Worm (Caenorhabditis elegans) whole organism, L4 larva: ENCODE measurements around the gene acr-20.

Experiments used
- D1046.2 ChIP-seq: fragments of 200-800 bp; sonication (Bioruptor generic); IDR thresholded peaks from 2 replicates; pipeline ENCODE4 v1.3.6; 2022; ENCODE audit warnings: missing genetic modification characterization, missing compliant biosample characterization
- F10B5.3 ChIP-seq: sonication (generic microtip); optimal IDR thresholded peaks from 2 replicates; lab custom pipeline; 2016; ENCODE audit warnings: mild to moderate bottlenecking, missing genetic modification characterization, missing compliant biosample characterization
- F37D6.2 ChIP-seq: sonication (generic microtip); optimal IDR thresholded peaks from 2 replicates; lab custom pipeline; 2016; ENCODE audit warnings: mild to moderate bottlenecking, missing genetic modification characterization, missing compliant biosample characterization
- T20F7.1 ChIP-seq: fragments of 200-800 bp; sonication (Bioruptor generic); optimal IDR thresholded peaks from 2 replicates; lab custom pipeline; 2018; ENCODE audit warnings: mild to moderate bottlenecking, missing genetic modification characterization, missing compliant biosample characterization
- T26A8.4 ChIP-seq: fragments of 200-800 bp; sonication (Bioruptor generic); IDR thresholded peaks from 2 replicates; pipeline ENCODE4 v1.3.6; 2022; ENCODE audit warnings: missing genetic modification characterization, missing compliant biosample characterization
- Y105C5A.15 ChIP-seq: fragments of 200-800 bp; sonication (Bioruptor generic); IDR thresholded peaks from 2 replicates; pipeline ENCODE4 v1.3.6; 2022; ENCODE audit warnings: missing genetic modification characterization, missing compliant biosample characterization
- Y5F2A.4 ChIP-seq: fragments of 200-800 bp; sonication (Bioruptor generic); optimal IDR thresholded peaks from 2 replicates; lab custom pipeline; 2018; ENCODE audit warnings: mild to moderate bottlenecking, missing genetic modification characterization, missing compliant biosample characterization
- Y75B8A.6 ChIP-seq: fragments of 200-800 bp; sonication (Bioruptor generic); IDR thresholded peaks from 2 replicates; pipeline ENCODE4 v1.3.6; 2022; ENCODE audit warnings: missing genetic modification reagents, missing genetic modification characterization, missing compliant biosample characterization
- arid-1 ChIP-seq: fragments of 200-800 bp; sonication (Bioruptor generic); conservative IDR thresholded peaks from 2 replicates; pipeline ENCODE4 v1.3.6; 2022; ENCODE audit warnings: missing genetic modification reagents, missing genetic modification characterization, missing compliant biosample characterization
- ceh-32 ChIP-seq: sonication (generic microtip); optimal IDR thresholded peaks from 2 replicates; lab custom pipeline; 2016; ENCODE audit warnings: mild to moderate bottlenecking, missing genetic modification characterization, missing compliant biosample characterization; ENCODE audit not compliant: poor library complexity
- ces-1 ChIP-seq: fragments of 150-350 bp; sonication (generic microtip); optimal IDR thresholded peaks from 4 replicates; lab custom pipeline; 2014; ENCODE audit warnings: missing biosample characterization, missing genetic modification reagents, missing genetic modification characterization
- ctbp-1 ChIP-seq: fragments of 200-800 bp; sonication (Bioruptor generic); IDR thresholded peaks from 2 replicates; pipeline ENCODE4 v1.3.6; 2022; ENCODE audit warnings: missing genetic modification reagents, missing genetic modification characterization, missing compliant biosample characterization
- daf-12 ChIP-seq: fragments of 150-350 bp; optimal IDR thresholded peaks from 2 replicates; lab custom pipeline; 2014; ENCODE audit warnings: missing biosample characterization, missing genetic modification reagents, missing genetic modification characterization
- daf-19 ChIP-seq: fragments of 200-800 bp; sonication (Bioruptor generic); conservative IDR thresholded peaks from 2 replicates; pipeline ENCODE4 v1.3.6; 2022; ENCODE audit warnings: missing genetic modification characterization, missing compliant biosample characterization
- daf-8 ChIP-seq: fragments of 200-800 bp; sonication (Bioruptor generic); IDR thresholded peaks from 2 replicates; pipeline ENCODE4 v1.3.6; 2022; ENCODE audit warnings: missing genetic modification characterization, missing compliant biosample characterization
- dmd-6 ChIP-seq: fragments of 200-800 bp; sonication (Bioruptor generic); IDR thresholded peaks from 2 replicates; pipeline ENCODE4 v1.3.6; 2022; ENCODE audit warnings: missing genetic modification reagents, missing genetic modification characterization, missing compliant biosample characterization
- dmd-8 ChIP-seq: fragments of 200-800 bp; sonication (Bioruptor generic); IDR thresholded peaks from 2 replicates; pipeline ENCODE4 v1.3.6; 2022; ENCODE audit warnings: missing genetic modification characterization, missing compliant biosample characterization
- dmd-9 ChIP-seq: fragments of 200-800 bp; sonication (Bioruptor generic); IDR thresholded peaks from 2 replicates; pipeline ENCODE4 v1.3.6; 2022; ENCODE audit warnings: missing genetic modification reagents, missing genetic modification characterization, missing compliant biosample characterization
- dpl-1 ChIP-seq: fragments of 150-350 bp; optimal IDR thresholded peaks from 2 replicates; lab custom pipeline; 2014; ENCODE audit warnings: missing biosample characterization, missing genetic modification reagents, missing genetic modification characterization
- fkh-10 ChIP-seq: fragments of 150-350 bp; optimal IDR thresholded peaks from 2 replicates; lab custom pipeline; 2014; ENCODE audit warnings: missing biosample characterization, missing genetic modification reagents, missing genetic modification characterization
- jun-1 ChIP-seq: fragments of 150-350 bp; optimal IDR thresholded peaks from 2 replicates; lab custom pipeline; 2014; ENCODE audit warnings: missing biosample characterization, missing genetic modification reagents, missing genetic modification characterization
- lin-13 ChIP-seq: fragments of 150-350 bp; optimal IDR thresholded peaks from 2 replicates; lab custom pipeline; 2014; ENCODE audit warnings: missing biosample characterization, missing genetic modification reagents, missing genetic modification characterization
- lin-15B ChIP-seq: fragments of 150-350 bp; sonication (generic microtip); optimal IDR thresholded peaks from 3 replicates; lab custom pipeline; 2014; ENCODE audit warnings: missing biosample characterization, missing genetic modification characterization
- lin-39 ChIP-seq: fragments of 150-350 bp; optimal IDR thresholded peaks from 2 replicates; lab custom pipeline; 2014; ENCODE audit warnings: missing biosample characterization, missing genetic modification reagents, missing genetic modification characterization
- lsy-2 ChIP-seq, 2 experiments: fragments of 150-350 bp in 1 of 2; sonication (generic microtip) in 1 of 2; optimal IDR thresholded peaks; 2 replicates each; lab custom pipeline; 2014 to 2017; ENCODE audit warnings: missing biosample characterization in 2 of 2, missing genetic modification characterization in 2 of 2
- mdl-1 ChIP-seq, 2 experiments: fragments of 150-350 bp in 1 of 2; sonication (generic microtip) in 1 of 2; optimal IDR thresholded peaks; 2 replicates each; lab custom pipeline; 2014 to 2017; ENCODE audit warnings: missing biosample characterization in 2 of 2, missing genetic modification characterization in 2 of 2
- mep-1 ChIP-seq: fragments of 150-350 bp; sonication (generic microtip); optimal IDR thresholded peaks from 3 replicates; lab custom pipeline; 2014; ENCODE audit warnings: missing biosample characterization, missing genetic modification characterization
- mes-2 ChIP-seq: sonication (generic microtip); optimal IDR thresholded peaks from 2 replicates; lab custom pipeline; 2016; ENCODE audit warnings: missing genotype, mild to moderate bottlenecking, missing genetic modification characterization, missing compliant biosample characterization; ENCODE audit not compliant: poor library complexity, severe bottlenecking
- mxl-3 ChIP-seq: fragments of 200-800 bp; sonication (Bioruptor generic); optimal IDR thresholded peaks from 2 replicates; lab custom pipeline; 2018; ENCODE audit warnings: mild to moderate bottlenecking, missing genetic modification characterization, missing compliant biosample characterization
- nhr-10 ChIP-seq: fragments of 150-350 bp; optimal IDR thresholded peaks from 2 replicates; lab custom pipeline; 2014; ENCODE audit warnings: missing biosample characterization, missing genetic modification characterization
- nhr-111 ChIP-seq: fragments of 200-800 bp; sonication (Bioruptor generic); optimal IDR thresholded peaks from 2 replicates; lab custom pipeline; 2018; ENCODE audit warnings: mild to moderate bottlenecking, missing genetic modification characterization, missing compliant biosample characterization
- nhr-237 ChIP-seq: sonication (generic microtip); optimal IDR thresholded peaks from 2 replicates; lab custom pipeline; 2017; ENCODE audit warnings: missing biosample characterization, missing genetic modification characterization
- nhr-25 ChIP-seq: sonication (generic microtip); optimal IDR thresholded peaks from 2 replicates; lab custom pipeline; 2017; ENCODE audit warnings: missing genetic modification characterization, mild to moderate bottlenecking, missing compliant biosample characterization, antibody characterized with exemption, moderate library complexity, borderline replicate concordance; ENCODE audit not compliant: insufficient read depth
- nhr-28 ChIP-seq: fragments of 150-350 bp; optimal IDR thresholded peaks from 2 replicates; lab custom pipeline; 2014; ENCODE audit warnings: missing biosample characterization, missing genetic modification characterization
- nhr-6 ChIP-seq: fragments of 150-350 bp; optimal IDR thresholded peaks from 2 replicates; lab custom pipeline; 2014; ENCODE audit warnings: missing biosample characterization, missing genetic modification characterization
- nhr-76 ChIP-seq: fragments of 150-350 bp; optimal IDR thresholded peaks from 2 replicates; lab custom pipeline; 2014; ENCODE audit warnings: missing biosample characterization, missing genetic modification characterization
- nhr-77 ChIP-seq: fragments of 150-350 bp; optimal IDR thresholded peaks from 2 replicates; lab custom pipeline; 2014; ENCODE audit warnings: missing biosample characterization, missing genetic modification characterization
- php-3 ChIP-seq: fragments of 200-800 bp; sonication (Bioruptor generic); IDR thresholded peaks from 2 replicates; pipeline ENCODE4 v1.3.6; 2022; ENCODE audit warnings: missing genetic modification reagents, missing genetic modification characterization, missing compliant biosample characterization
- rbr-2 ChIP-seq: sonication (generic microtip); optimal IDR thresholded peaks from 2 replicates; lab custom pipeline; 2016; ENCODE audit warnings: missing genotype, missing genetic modification characterization, missing compliant biosample characterization
- skn-1 ChIP-seq: fragments of 150-350 bp; optimal IDR thresholded peaks from 2 replicates; lab custom pipeline; 2014; ENCODE audit warnings: missing biosample characterization, missing genetic modification characterization
- snpc-4 ChIP-seq: fragments of 150-350 bp; optimal IDR thresholded peaks from 2 replicates; lab custom pipeline; 2014; ENCODE audit warnings: missing biosample characterization, missing genetic modification characterization
- spr-3 ChIP-seq: fragments of 200-800 bp; sonication (Bioruptor generic); optimal IDR thresholded peaks from 2 replicates; lab custom pipeline; 2018; ENCODE audit warnings: mild to moderate bottlenecking, missing genetic modification characterization, missing compliant biosample characterization
- tra-1 ChIP-seq: fragments of 200-800 bp; sonication (Bioruptor generic); IDR thresholded peaks from 2 replicates; pipeline ENCODE4 v1.3.6; 2022; ENCODE audit warnings: missing genetic modification reagents, missing genetic modification characterization, missing compliant biosample characterization
- zag-1 ChIP-seq: fragments of 150-350 bp; optimal IDR thresholded peaks from 2 replicates; lab custom pipeline; 2014; ENCODE audit warnings: missing biosample characterization, missing genetic modification characterization
- zfp-3 ChIP-seq: fragments of 200-800 bp; sonication (Bioruptor generic); conservative IDR thresholded peaks from 2 replicates; pipeline ENCODE4 v1.3.6; 2022; ENCODE audit warnings: missing genetic modification reagents, missing genetic modification characterization, missing compliant biosample characterization
- zip-2 ChIP-seq: fragments of 150-350 bp; optimal IDR thresholded peaks from 2 replicates; lab custom pipeline; 2014; ENCODE audit warnings: missing biosample characterization, missing genetic modification characterization
- ztf-11 ChIP-seq: fragments of 150-350 bp; optimal IDR thresholded peaks from 2 replicates; lab custom pipeline; 2014; ENCODE audit warnings: missing biosample characterization, missing genetic modification characterization
- ztf-7 ChIP-seq: fragments of 150-350 bp; optimal IDR thresholded peaks from 2 replicates; lab custom pipeline; 2014; ENCODE audit warnings: missing biosample characterization, missing genetic modification characterization

acr-20 gene

DNA sequence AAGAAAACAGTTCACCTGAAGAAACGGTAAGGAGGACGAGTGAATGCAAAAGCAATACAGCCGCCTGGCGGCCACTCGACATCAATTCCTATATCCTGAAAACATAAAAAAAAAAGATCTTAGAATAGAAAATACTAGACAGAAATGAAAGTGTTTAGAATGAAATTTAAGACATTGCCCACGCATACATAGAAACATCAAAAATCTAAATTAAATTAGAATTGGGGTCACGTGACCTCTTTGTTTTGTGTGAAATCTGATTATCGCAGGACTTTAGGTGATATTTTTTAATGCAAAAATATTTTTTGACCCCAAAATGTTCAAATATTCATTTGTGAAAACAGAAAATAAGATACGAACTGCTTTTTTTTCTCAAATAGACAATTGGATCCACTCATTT is at the start of gene acr-20:
Gene acr-20 (minus strand): TSS at position 101 of the 400 bp plus-strand sequence.
- TF ChIP-seq ces-1 (GFP tag; lab: Kevin White, UChicago) (no peak), zag-1 (tag; lab: Kevin White, UChicago) (no peak), snpc-4 (tag; lab: Kevin White, UChicago) (no peak), lin-13 (GFP tag; lab: Kevin White, UChicago) (no peak), nhr-28 (tag; lab: Kevin White, UChicago) (no peak), fkh-10 (no peak), Y75B8A.6 (GFP tag; lab: Robert Waterston, UW) (no peak), ztf-11 (tag; lab: Kevin White, UChicago) (no peak), ztf-7 (tag; lab: Kevin White, UChicago) (no peak), nhr-237 (tag; lab: Kevin White, UChicago) (no peak), D1046.2 (GFP tag; lab: Robert Waterston, UW) (no peak), nhr-76 (no peak), lin-15B (tag; lab: Kevin White, UChicago) (no peak), nhr-25 (tag; lab: Kevin White, UChicago) (no peak), daf-12 (no peak), nhr-6 (no peak), nhr-77 (tag; lab: Kevin White, UChicago) (no peak), Y105C5A.15 (no peak), jun-1 (tag; lab: Kevin White, UChicago) (no peak)

DNA sequence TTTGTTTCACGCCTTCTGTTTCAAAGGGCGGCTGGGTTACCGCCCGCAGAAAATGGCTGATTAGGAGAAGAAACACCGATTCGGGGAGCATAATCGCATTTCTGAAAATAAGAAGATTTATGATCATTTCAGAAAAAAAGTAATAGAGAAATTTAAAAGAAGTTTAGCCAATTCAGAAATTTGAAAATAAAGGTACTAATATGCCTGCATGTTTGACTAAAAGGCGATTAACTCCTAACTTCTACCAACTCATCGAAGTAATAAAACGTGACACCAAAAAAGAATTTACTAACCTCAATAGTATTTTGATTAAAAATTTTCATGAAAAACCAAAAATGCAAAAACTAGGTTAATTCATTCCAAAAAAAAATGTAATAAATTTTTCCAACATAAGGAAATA is 47.1 kb upstream of the acr-20 start, which contains the start of gene plx-2:
Gene plx-2 (minus strand): TSS at position 101 of the 400 bp plus-strand sequence.
- no peak for TF ChIP-seq F10B5.3 (tag; lab: Kevin White, UChicago)
- no peak for TF ChIP-seq Y75B8A.6 (GFP tag; lab: Robert Waterston, UW)
- TF ChIP-seq ces-1 (GFP tag; lab: Kevin White, UChicago): no peak
- no peak for TF ChIP-seq mdl-1 (tag; optimal IDR thresholded peaks at IDR 0.05; lab: Kevin White, UChicago)

DNA sequence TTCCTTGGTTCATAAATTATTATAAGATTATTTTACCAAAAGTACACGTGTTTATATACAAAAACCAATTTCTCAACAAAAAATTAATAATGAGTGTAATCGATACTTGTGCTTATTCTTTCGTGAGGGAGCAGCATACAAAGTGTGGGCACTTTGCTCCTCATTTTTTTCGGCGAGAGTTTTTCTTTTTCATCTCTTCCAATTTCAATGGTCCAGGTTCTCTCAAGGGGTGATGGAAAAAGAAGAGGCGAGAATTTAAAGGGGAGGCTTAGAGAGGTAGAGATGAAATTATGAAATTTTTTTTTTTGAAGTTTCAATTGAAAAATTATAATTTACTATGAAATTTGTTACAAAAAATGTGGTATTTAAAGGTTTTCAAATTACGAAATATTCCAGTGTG is 39.3 kb upstream of the acr-20 start:
- no peak for TF ChIP-seq mxl-3
- TF ChIP-seq mep-1 (tag; lab: Kevin White, UChicago): no peak
- no peak for TF ChIP-seq ceh-32 (tag; lab: Kevin White, UChicago)
- no peak for TF ChIP-seq dpl-1 (GFP tag; lab: Kevin White, UChicago)
- TF ChIP-seq daf-8 (GFP tag; lab: Robert Waterston, UW): no peak
- no peak for TF ChIP-seq skn-1
- TF ChIP-seq nhr-111: no peak
- no peak for TF ChIP-seq ctbp-1 (GFP tag; lab: Robert Waterston, UW)
- TF ChIP-seq zag-1 (tag; lab: Kevin White, UChicago): no peak
- TF ChIP-seq ztf-11 (tag; lab: Kevin White, UChicago): no peak
- no peak for TF ChIP-seq daf-19 (GFP tag; lab: Robert Waterston, UW)
- no peak for TF ChIP-seq D1046.2 (GFP tag; lab: Robert Waterston, UW)
- TF ChIP-seq Y5F2A.4 (GFP tag; lab: Kevin White, UChicago): no peak
- no peak for TF ChIP-seq rbr-2
- no peak for TF ChIP-seq dmd-9 (GFP tag; lab: Robert Waterston, UW)
- TF ChIP-seq zfp-3 (GFP tag; lab: Robert Waterston, UW): no peak
- no peak for TF ChIP-seq arid-1
- no peak for TF ChIP-seq ztf-7 (tag; lab: Kevin White, UChicago)
- TF ChIP-seq dmd-8 (GFP tag; lab: Robert Waterston, UW): no peak

DNA sequence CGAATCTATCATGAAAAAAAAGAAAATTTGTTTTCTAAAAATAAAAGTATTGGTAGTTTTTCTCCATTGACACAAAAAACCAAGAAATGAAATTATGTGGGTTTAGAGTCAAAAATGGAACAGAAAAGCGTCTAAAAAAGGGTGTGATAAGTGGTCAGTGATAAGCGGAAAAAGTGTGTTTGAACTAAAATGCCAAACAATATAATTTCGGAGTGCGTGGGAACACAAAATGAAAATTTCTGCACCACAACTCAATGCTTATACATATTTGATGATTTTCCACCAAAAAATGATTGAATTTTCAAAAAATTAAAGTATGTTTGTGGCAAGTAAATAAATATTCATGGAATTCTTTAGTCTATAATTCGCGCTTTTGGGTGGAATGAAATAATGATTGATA is 37.7 kb upstream of the acr-20 start:
- TF ChIP-seq spr-3 (GFP tag; lab: Kevin White, UChicago) (no peak), F37D6.2 (tag; lab: Kevin White, UChicago) (no peak), php-3 (GFP tag; lab: Robert Waterston, UW) (no peak), nhr-28 (tag; lab: Kevin White, UChicago) (peak; percentile 63), lin-39 (tag; lab: Kevin White, UChicago) (no peak), lsy-2 (tag; optimal IDR thresholded peaks at IDR 0.05; lab: Kevin White, UChicago) (no peak), nhr-237 (tag; lab: Kevin White, UChicago) (no peak), dmd-6 (GFP tag; lab: Robert Waterston, UW) (peak; percentile 58; the same call in 1 of the 2 replicates), skn-1 (no peak), nhr-10 (tag; lab: Kevin White, UChicago) (no peak), T26A8.4 (GFP tag; lab: Robert Waterston, UW) (no peak), arid-1 (no peak), zip-2 (tag; lab: Kevin White, UChicago) (no peak), T20F7.1 (no peak), tra-1 (GFP tag; lab: Robert Waterston, UW) (no peak), ztf-11 (tag; lab: Kevin White, UChicago) (no peak), mes-2 (tag; lab: Kevin White, UChicago) (no peak)
